Fruit fly (Drosophila melanogaster): Measurements from ENCODE around the gene Tsp68C.

dm6 chr3L:13887092-13887491 is 43.6 kb downstream of the Tsp68C start:
- TF ChIP-seq CTCF (optimal IDR thresholded peaks at IDR 0.05): no peak
- TF ChIP-seq CG8478 (optimal IDR thresholded peaks at IDR 0.05): no peak

Measured in S2 (cell line).